Worm (Caenorhabditis elegans): ENCODE results near the gene anat-1.
A peak's percentile ranks its signal among the peaks of the same experiment; 100 is the strongest.

Gene anat-1

ce11 chrIV:6790438-6791124, 19.9 kb downstream of the anat-1 start, which contains the start of the genes C17H12.2 and vha-8 (continued):
- TF ChIP-seq D2030.7 (GFP tag; IDR thresholded peaks at IDR 0.05) (no peak), tbp1 (GFP tag; optimal IDR thresholded peaks at IDR 0.05) (peak; percentile 48), ceh-27 (GFP tag; optimal IDR thresholded peaks at IDR 0.05) (peak; percentile 91), nhr-90 (tag; optimal IDR thresholded peaks at IDR 0.05) (peak; percentile 40), sptf-2 (GFP tag; optimal IDR thresholded peaks at IDR 0.05) (no peak), ama-1 (optimal IDR thresholded peaks at IDR 0.05) (no peak), ama-1 (GFP tag; optimal IDR thresholded peaks at IDR 0.05) (no peak), attf-5 (GFP tag; optimal IDR thresholded peaks at IDR 0.05) (peak; percentile 96), Y53G8AR.9 (GFP tag; conservative IDR thresholded peaks at IDR 0.05) (peak; percentile 80; the same call in 1 of the 2 replicates), lag-1 (GFP tag; IDR thresholded peaks at IDR 0.05) (no peak), xnd-1 (tag; optimal IDR thresholded peaks at IDR 0.05) (no peak), ceh-91 (GFP tag; IDR thresholded peaks at IDR 0.05) (peak; percentile 45), ztf-25 (GFP tag; IDR thresholded peaks at IDR 0.05) (no peak), dpff-1 (tag; optimal IDR thresholded peaks at IDR 0.05) (no peak), snpc-1.3 (tag; optimal IDR thresholded peaks at IDR 0.05; ENCODE audit: insufficient read depth) (no peak), aptf-2 (GFP tag; conservative IDR thresholded peaks at IDR 0.05) (no peak; the same call in 1 of the 2 replicates), ceh-79 (tag; optimal IDR thresholded peaks at IDR 0.05) (no peak), unc-62 (GFP tag; optimal IDR thresholded peaks at IDR 0.05) (peak; percentile 34), ekl-4 (GFP tag; IDR thresholded peaks at IDR 0.05) (peak; percentile 82), ztf-28 (GFP tag; IDR thresholded peaks at IDR 0.05) (no peak), madf-6 (GFP tag; IDR thresholded peaks at IDR 0.05) (peak; percentile 47), ztf-26 (tag; optimal IDR thresholded peaks at IDR 0.05) (peak; percentile 59), egrh-3 (GFP tag; IDR thresholded peaks at IDR 0.05) (no peak), K11D2.4 (GFP tag; IDR thresholded peaks at IDR 0.05) (peak; percentile 76; the same call in 1 of the 2 replicates), attf-3 (GFP tag; conservative IDR thresholded peaks at IDR 0.05) (0 out of 2 replicates have a peak, but pooled peaks have one; percentile 42), F57C9.4 (tag; optimal IDR thresholded peaks at IDR 0.05) (no peak), C17E4.6 (GFP tag; IDR thresholded peaks at IDR 0.05) (no peak), mel-28 (tag; optimal IDR thresholded peaks at IDR 0.05; ENCODE audit: borderline replicate concordance) (no peak), F10E7.11 (tag; optimal IDR thresholded peaks at IDR 0.05) (no peak), F57A8.1 (GFP tag; optimal IDR thresholded peaks at IDR 0.05) (no peak), bed-2 (GFP tag; IDR thresholded peaks at IDR 0.05) (no peak), ccch-3 (GFP tag; optimal IDR thresholded peaks at IDR 0.05) (no peak), mcd-1 (GFP tag; IDR thresholded peaks at IDR 0.05) (peak; percentile 98), unc-130 (GFP tag; optimal IDR thresholded peaks at IDR 0.05) (no peak), ztf-22 (GFP tag; optimal IDR thresholded peaks at IDR 0.05) (no peak), sdz-38 (tag; optimal IDR thresholded peaks at IDR 0.05) (no peak), tbx-9 (tag; optimal IDR thresholded peaks at IDR 0.05; ENCODE audit: borderline replicate concordance) (no peak), rec-8 (tag; optimal IDR thresholded peaks at IDR 0.05) (no peak), Y53F4B.3 (GFP tag; IDR thresholded peaks at IDR 0.05) (no peak), pha-4 (tag; optimal IDR thresholded peaks at IDR 0.05) (peak; percentile 67), bed-1 (GFP tag; IDR thresholded peaks at IDR 0.05) (no peak), die-1 (tag; optimal IDR thresholded peaks at IDR 0.05) (no peak)

All from whole organism, young adult.